Fruit fly (Drosophila melanogaster): Measurements from ENCODE around the gene cyst.
A peak's percentile ranks its signal among the peaks of the same experiment; 100 is the strongest.

The cyst gene

dm6 chr2L:19452535-19453317 lies 55.8 kb downstream of the cyst start (continued):
- TF ChIP-seq CG33213 (GFP tag; optimal IDR thresholded peaks at IDR 0.05) (no peak), E2f1 (GFP tag; IDR thresholded peaks at IDR 0.05) (0 out of 2 replicates have a peak, but pooled peaks have one; percentile 33), Xbp1 (GFP tag; optimal IDR thresholded peaks at IDR 0.05) (peak; percentile 5), CG18476 (GFP tag; optimal IDR thresholded peaks at IDR 0.05) (no peak), CG3281 (GFP tag; optimal IDR thresholded peaks at IDR 0.05) (peak; percentile 99), ranshi (GFP tag; IDR thresholded peaks at IDR 0.05) (peak; percentile 45; the same call in 1 of the 2 replicates), CG6654 (GFP tag; optimal IDR thresholded peaks at IDR 0.05) (no peak), CG15269 (tag; optimal IDR thresholded peaks at IDR 0.05) (peak; percentile 31), CG34376 (GFP tag; optimal IDR thresholded peaks at IDR 0.05) (no peak), jumu (GFP tag; optimal IDR thresholded peaks at IDR 0.05) (peak; percentile 35), CG7963 (GFP tag; IDR thresholded peaks at IDR 0.05; ENCODE audit: partially characterized antibody) (0 out of 3 replicates have a peak, but pooled peaks have one; percentile 17), CG11504 (tag; optimal IDR thresholded peaks at IDR 0.05) (peak; percentile 21), Usf (GFP tag; optimal IDR thresholded peaks at IDR 0.05) (no peak), CG5180 (GFP tag; optimal IDR thresholded peaks at IDR 0.05) (no peak), amos (GFP tag; IDR thresholded peaks at IDR 0.05; ENCODE audit: partially characterized antibody) (peak; percentile 7; the same call in 1 of the 2 replicates), Bteb2 (GFP tag; optimal IDR thresholded peaks at IDR 0.05) (no peak), Med (GFP tag) (peak; percentile 63), CG17186 (GFP tag; optimal IDR thresholded peaks at IDR 0.05) (no peak), HLH4C (GFP tag; IDR thresholded peaks at IDR 0.05; ENCODE audit: partially characterized antibody) (no peak), lov (optimal IDR thresholded peaks at IDR 0.05) (no peak), lov (GFP tag; IDR thresholded peaks at IDR 0.05) (no peak), CG14014 (GFP tag; IDR thresholded peaks at IDR 0.05) (0 out of 2 replicates have a peak, but pooled peaks have one; percentile 42), Ptx1 (GFP tag; IDR thresholded peaks at IDR 0.05) (peak; percentile 42; the same call in 1 of the 2 replicates), sqz (GFP tag; optimal IDR thresholded peaks at IDR 0.05) (peak; percentile 80), CG6791 (GFP tag; IDR thresholded peaks at IDR 0.05; ENCODE audit: partially characterized antibody) (peak; percentile 40; the same call in 1 of the 3 replicates), Sox100B (GFP tag; optimal IDR thresholded peaks at IDR 0.05) (no peak), gfzf (GFP tag; optimal IDR thresholded peaks at IDR 0.05) (no peak), Drgx (GFP tag; IDR thresholded peaks at IDR 0.05) (peak; percentile 60), CG17802 (tag; optimal IDR thresholded peaks at IDR 0.05) (no peak), H15 (GFP tag; IDR thresholded peaks at IDR 0.05) (no peak), tio (GFP tag; optimal IDR thresholded peaks at IDR 0.05) (no peak), knrl (GFP tag; IDR thresholded peaks at IDR 0.05; ENCODE audit: partially characterized antibody) (peak; percentile 17; the same call in 1 of the 3 replicates), sisA (GFP tag; IDR thresholded peaks at IDR 0.05) (peak; percentile 56), chif (GFP tag; optimal IDR thresholded peaks at IDR 0.05) (peak in 1 of 2 experiments; percentile 10), ham (GFP tag; IDR thresholded peaks at IDR 0.05) (no peak)
